Worm (Caenorhabditis elegans): Measurements from ENCODE around the gene rbm-39.
"Not testable (repeated sequence)": the region's sequence is repeated elsewhere in the genome, so short reads cannot be mapped to it uniquely, and the experiment has no call there.

The rbm-39 gene

DNA sequence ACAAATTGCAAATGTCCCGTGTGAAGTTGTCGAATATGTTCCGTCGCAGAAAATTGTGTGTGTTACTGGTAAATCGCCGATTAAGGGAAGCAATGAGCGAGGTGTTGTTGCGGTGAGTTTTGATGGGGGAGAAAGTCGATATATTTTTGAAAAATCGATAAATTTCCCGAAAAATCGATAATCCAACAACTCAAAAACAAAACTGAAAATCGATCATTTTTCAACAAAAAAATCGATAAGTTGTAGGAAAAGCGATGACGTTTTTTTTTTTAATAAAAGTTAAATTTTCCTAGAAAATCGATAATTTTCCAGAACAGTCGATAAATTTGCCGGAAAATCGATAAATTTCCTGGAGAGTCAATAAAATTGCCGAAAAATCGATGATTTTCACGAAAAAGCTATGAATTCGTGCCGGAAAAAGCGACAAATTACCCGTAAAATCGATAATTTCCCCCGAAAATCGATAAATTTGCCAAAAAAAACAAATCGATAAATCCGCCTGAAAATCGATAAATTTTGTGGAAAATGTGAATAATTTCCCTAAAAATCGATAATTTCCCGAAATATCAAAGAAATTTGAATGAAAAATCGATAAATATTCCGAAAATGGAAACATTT, 39.5 kb upstream of the rbm-39 start:
- TF ChIP-seq egl-13 (tag; optimal IDR thresholded peaks at IDR 0.05) (no peak), nhr-85 (tag) (peak; percentile 48), hlh-17 (GFP tag; optimal IDR thresholded peaks at IDR 0.05; ENCODE audit: borderline replicate concordance) (no peak)

DNA sequence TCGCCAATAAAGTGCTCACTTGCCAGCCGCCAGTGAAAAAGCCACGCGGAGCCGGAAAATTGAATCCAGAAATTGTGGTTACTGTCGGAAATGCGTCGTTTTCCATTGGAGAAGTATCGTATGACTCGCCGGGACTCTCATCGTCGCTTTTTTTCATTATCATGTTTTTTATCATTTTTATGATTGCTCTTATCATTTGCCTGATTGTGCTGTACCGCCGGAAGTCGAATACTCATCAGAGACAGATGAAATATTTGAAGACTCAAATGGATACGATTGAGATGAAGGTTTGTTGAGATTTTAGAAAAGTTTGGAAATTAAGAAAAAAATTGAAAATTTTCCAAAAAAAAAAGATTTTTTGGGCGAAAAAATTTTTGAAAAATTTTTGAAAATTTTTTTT, 36.1 kb upstream of the rbm-39 start:
- TF ChIP-seq elt-2 (tag; optimal IDR thresholded peaks at IDR 0.05), result peak; percentile 28
- TF ChIP-seq ceh-90 (tag; optimal IDR thresholded peaks at IDR 0.05), result no peak

DNA sequence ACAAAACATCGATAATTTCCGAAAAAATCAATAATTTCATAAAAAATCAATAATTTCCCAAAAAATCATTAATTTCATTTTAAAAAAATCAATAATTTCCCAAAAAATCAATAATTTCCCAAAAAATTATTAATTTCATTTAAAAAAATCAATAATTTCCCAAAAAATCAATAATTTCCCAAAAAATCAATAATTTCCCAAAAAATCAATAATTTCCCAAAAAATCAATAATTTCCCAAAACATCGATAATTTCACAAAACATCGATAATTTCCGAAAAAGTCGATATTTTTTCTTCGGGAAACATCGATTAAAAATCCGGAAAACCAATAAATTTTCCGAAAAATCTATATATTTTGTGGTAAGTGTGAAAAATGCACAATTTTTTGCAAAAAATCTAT, 34.1 kb upstream of the rbm-39 start:
- TF ChIP-seq efl-1 (optimal IDR thresholded peaks at IDR 0.05), result not testable (repeated sequence)
- peak in 1 of 2 experiments; percentile 31 for TF ChIP-seq efl-1 (GFP tag; optimal IDR thresholded peaks at IDR 0.05 in 1 of 2)

DNA sequence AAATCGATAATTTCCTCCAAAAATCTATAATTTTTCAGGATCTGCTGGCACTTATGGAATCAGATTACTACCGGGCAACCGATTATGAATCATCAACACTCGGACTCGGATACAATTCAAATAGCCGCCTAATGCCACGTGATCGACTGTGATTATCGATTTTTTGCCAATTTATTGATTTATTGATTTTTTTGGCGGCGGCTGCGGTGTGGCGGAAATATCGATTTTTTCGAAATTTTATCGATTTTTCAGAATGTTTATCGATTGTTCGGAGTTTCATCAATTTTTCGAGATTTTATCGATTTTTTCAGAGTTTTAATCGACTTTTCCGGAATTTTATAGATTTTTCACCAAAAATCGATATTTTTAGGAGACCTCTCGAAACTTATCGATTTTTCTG, 28.9 kb upstream of the rbm-39 start:
- TF ChIP-seq nhr-76 (tag; optimal IDR thresholded peaks at IDR 0.05) (no peak), aly-2 (tag; optimal IDR thresholded peaks at IDR 0.05) (no peak), pag-3 (tag; optimal IDR thresholded peaks at IDR 0.05; ENCODE audit: borderline replicate concordance, insufficient read depth) (no peak), nhr-71 (tag; optimal IDR thresholded peaks at IDR 0.05) (no peak), xbp-1 (tag; optimal IDR thresholded peaks at IDR 0.05) (no peak), C16A3.4 (tag; optimal IDR thresholded peaks at IDR 0.05) (no peak), unc-62 (GFP tag; optimal IDR thresholded peaks at IDR 0.05) (no peak), hpl-2 (GFP tag; optimal IDR thresholded peaks at IDR 0.05) (no peak), efl-1 (optimal IDR thresholded peaks at IDR 0.05) (no peak), efl-1 (GFP tag; optimal IDR thresholded peaks at IDR 0.05 in 1 of 2) (peak in 1 of 2 experiments; percentile 11)

DNA sequence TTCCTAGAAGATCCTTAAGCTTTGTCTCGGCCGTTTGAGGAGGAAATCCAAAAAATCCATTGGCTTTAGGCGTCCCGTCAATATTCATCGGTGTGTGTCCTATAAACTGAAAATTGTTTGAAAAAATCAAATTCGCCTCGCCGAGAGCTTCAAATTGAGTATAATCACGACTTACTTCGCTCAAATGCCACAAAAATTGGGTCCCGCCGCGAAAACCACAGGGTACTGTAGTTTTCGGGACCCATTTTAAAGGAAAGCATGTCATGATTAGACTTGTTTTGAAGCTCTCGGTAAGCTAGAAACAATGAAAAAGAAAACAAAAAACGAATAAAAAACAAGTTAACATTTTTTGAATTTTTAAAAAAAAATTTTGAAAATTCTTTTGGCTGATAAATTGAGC, 22.1 kb upstream of the rbm-39 start, which contains the start of gene egrh-2:
egrh-2 (minus strand) TSS at position 101 of the 400 bp plus-strand sequence.
- TF ChIP-seq mdl-1 (tag; optimal IDR thresholded peaks at IDR 0.05), result no peak
- no peak for TF ChIP-seq nhr-77 (tag; optimal IDR thresholded peaks at IDR 0.05)
- TF ChIP-seq elt-2 (tag; optimal IDR thresholded peaks at IDR 0.05), result no peak
- TF ChIP-seq nhr-84 (tag; optimal IDR thresholded peaks at IDR 0.05), result no peak
- TF ChIP-seq nhr-20 (tag; optimal IDR thresholded peaks at IDR 0.05), result no peak
- no peak for TF ChIP-seq aha-1 (tag; optimal IDR thresholded peaks at IDR 0.05)
- no peak for TF ChIP-seq dpl-1 (GFP tag; optimal IDR thresholded peaks at IDR 0.05)

DNA sequence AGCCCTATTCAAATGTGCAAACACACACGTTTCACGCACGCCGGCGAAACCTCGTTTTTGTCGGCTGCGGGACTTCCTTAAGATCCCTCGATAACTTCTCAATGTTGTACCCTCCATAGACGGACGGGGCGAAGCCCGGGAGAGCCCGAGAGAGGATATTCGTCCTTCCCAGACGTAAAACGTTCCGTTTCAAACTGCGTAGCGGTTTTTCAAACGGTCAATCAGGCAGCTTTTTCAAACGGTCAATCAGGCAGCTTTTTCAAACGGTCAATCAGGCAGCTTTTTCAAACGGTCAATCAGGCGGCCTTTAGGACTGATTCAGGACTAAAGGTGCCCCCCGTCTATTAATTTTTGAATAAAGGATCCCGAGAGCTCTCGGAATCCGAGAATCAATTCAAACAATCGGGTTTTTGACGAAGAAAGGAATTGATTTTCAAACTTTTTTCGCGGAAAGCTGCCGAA, 21.2 kb upstream of the rbm-39 start:
- TF ChIP-seq dpl-1 (GFP tag; optimal IDR thresholded peaks at IDR 0.05), result peak in 1 of 3 experiments; percentile 12
- TF ChIP-seq nhr-47 (tag; optimal IDR thresholded peaks at IDR 0.05), result peak; percentile 58
- peak; percentile 25 for TF ChIP-seq nhr-85 (tag)
- TF ChIP-seq lin-13 (GFP tag; optimal IDR thresholded peaks at IDR 0.05), result no peak
- peak; percentile 38; the same call in 1 of the 2 replicates for TF ChIP-seq nhr-19 (GFP tag; conservative IDR thresholded peaks at IDR 0.05)
- TF ChIP-seq mdl-1 (tag; optimal IDR thresholded peaks at IDR 0.05), result no peak
- TF ChIP-seq aly-2 (tag; optimal IDR thresholded peaks at IDR 0.05), result no peak
- TF ChIP-seq ama-1 (optimal IDR thresholded peaks at IDR 0.05), result peak; percentile 40
- peak; percentile 42 for TF ChIP-seq nhr-71 (tag; optimal IDR thresholded peaks at IDR 0.05)
- TF ChIP-seq pax-3 (tag; optimal IDR thresholded peaks at IDR 0.05), result no peak
- TF ChIP-seq ceh-88 (GFP tag; IDR thresholded peaks at IDR 0.05), result no peak
- peak; percentile 52 for TF ChIP-seq nhr-90 (tag; optimal IDR thresholded peaks at IDR 0.05; ENCODE audit: poor library complexity)
- no peak for TF ChIP-seq xbp-1 (tag; optimal IDR thresholded peaks at IDR 0.05)
- peak; percentile 45 to 57 for TF ChIP-seq efl-1 (optimal IDR thresholded peaks at IDR 0.05)
- peak; percentile 28 to 94 for TF ChIP-seq efl-1 (GFP tag; optimal IDR thresholded peaks at IDR 0.05 in 1 of 2)
- TF ChIP-seq rnt-1 (tag; optimal IDR thresholded peaks at IDR 0.05), result no peak
- TF ChIP-seq swsn-7 (tag; optimal IDR thresholded peaks at IDR 0.05), result peak; percentile 31
- TF ChIP-seq snpc-4 (tag; optimal IDR thresholded peaks at IDR 0.05), result peak; percentile 95
- TF ChIP-seq lin-35 (GFP tag; optimal IDR thresholded peaks at IDR 0.05), result peak in 1 of 2 experiments; percentile 6
- TF ChIP-seq elt-2 (tag; optimal IDR thresholded peaks at IDR 0.05), result peak; percentile 11
- TF ChIP-seq ztf-4 (tag; optimal IDR thresholded peaks at IDR 0.05), result no peak
- TF ChIP-seq ceh-82 (tag; optimal IDR thresholded peaks at IDR 0.05), result peak in 1 of 3 experiments; percentile 31
- TF ChIP-seq ztf-11 (tag; optimal IDR thresholded peaks at IDR 0.05), result no peak
